Worm (Caenorhabditis elegans): ENCODE results near the gene emc-5.

emc-5 gene

DNA sequence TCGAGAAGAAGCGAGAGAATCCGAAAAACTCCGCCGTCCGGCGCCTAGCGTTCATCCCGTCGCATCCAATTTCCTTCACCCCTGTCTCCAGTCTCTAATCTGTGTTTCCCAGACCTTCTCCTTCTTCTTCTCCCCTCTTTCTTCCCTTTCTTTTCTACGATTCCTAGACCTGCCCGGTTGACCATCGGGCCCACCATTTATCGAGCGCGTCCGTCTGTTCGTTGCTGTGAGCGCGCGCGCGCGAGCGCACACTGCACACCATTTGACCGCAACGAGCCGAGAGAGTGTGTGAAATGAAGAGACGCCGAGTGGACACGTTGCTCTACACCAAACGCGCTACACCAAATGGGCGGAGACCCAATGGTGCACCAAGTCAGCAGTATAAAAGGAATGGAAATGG, 40.5 kb downstream of the emc-5 start:
- TF ChIP-seq ceh-45 (GFP tag; IDR thresholded peaks at IDR 0.05), result no peak
- no peak for TF ChIP-seq pha-2 (tag; optimal IDR thresholded peaks at IDR 0.05)
- no peak for TF ChIP-seq ceh-9 (tag; optimal IDR thresholded peaks at IDR 0.05)
- no peak for TF ChIP-seq lim-6 (tag; optimal IDR thresholded peaks at IDR 0.05)
- TF ChIP-seq che-1 (tag; optimal IDR thresholded peaks at IDR 0.05), result no peak
- peak; percentile 58 for TF ChIP-seq ceh-19 (GFP tag; optimal IDR thresholded peaks at IDR 0.05)
- TF ChIP-seq ttx-3 (tag; optimal IDR thresholded peaks at IDR 0.05), result no peak
- TF ChIP-seq elt-4 (tag; optimal IDR thresholded peaks at IDR 0.05), result no peak
- TF ChIP-seq unc-42 (tag; optimal IDR thresholded peaks at IDR 0.05), result no peak
- no peak for TF ChIP-seq C38D4.7 (GFP tag; optimal IDR thresholded peaks at IDR 0.05)
- TF ChIP-seq nhr-11 (tag; optimal IDR thresholded peaks at IDR 0.05), result no peak
- TF ChIP-seq nfya-1 (tag; optimal IDR thresholded peaks at IDR 0.05), result peak; percentile 45
- TF ChIP-seq ceh-2 (tag; optimal IDR thresholded peaks at IDR 0.05), result peak; percentile 31
- TF ChIP-seq fkh-10 (GFP tag; optimal IDR thresholded peaks at IDR 0.05), result no peak
- no peak for TF ChIP-seq gmeb-2 (tag; optimal IDR thresholded peaks at IDR 0.05)
- TF ChIP-seq hlh-15 (tag; optimal IDR thresholded peaks at IDR 0.05), result no peak
- TF ChIP-seq ref-2 (tag; optimal IDR thresholded peaks at IDR 0.05), result peak; percentile 52
- TF ChIP-seq pros-1 (tag; optimal IDR thresholded peaks at IDR 0.05), result no peak
- TF ChIP-seq odd-2 (tag; optimal IDR thresholded peaks at IDR 0.05), result no peak
- no peak for TF ChIP-seq pat-9 (tag; optimal IDR thresholded peaks at IDR 0.05)
- no peak for TF ChIP-seq ets-4 (tag; optimal IDR thresholded peaks at IDR 0.05)
- peak; percentile 16 for TF ChIP-seq ceh-14 (tag; optimal IDR thresholded peaks at IDR 0.05)
- peak; percentile 66 for TF ChIP-seq ceh-31 (tag; optimal IDR thresholded peaks at IDR 0.05)
- no peak for TF ChIP-seq unc-55 (GFP tag; optimal IDR thresholded peaks at IDR 0.05)
- TF ChIP-seq elt-2 (tag; optimal IDR thresholded peaks at IDR 0.05), result no peak
- TF ChIP-seq npax-4 (tag; optimal IDR thresholded peaks at IDR 0.05), result no peak
- no peak for TF ChIP-seq ahr-1 (tag; optimal IDR thresholded peaks at IDR 0.05)
- TF ChIP-seq K02D7.2 (tag; optimal IDR thresholded peaks at IDR 0.05), result no peak
- peak; percentile 33 for TF ChIP-seq C08G9.2 (tag; optimal IDR thresholded peaks at IDR 0.05)
- no peak for TF ChIP-seq ama-1 (optimal IDR thresholded peaks at IDR 0.05)
- TF ChIP-seq ceh-34 (tag; optimal IDR thresholded peaks at IDR 0.05), result peak; percentile 78
- no peak for TF ChIP-seq ztf-16 (tag; optimal IDR thresholded peaks at IDR 0.05)
- no peak for TF ChIP-seq F13H6.1 (tag; optimal IDR thresholded peaks at IDR 0.05)
- no peak for TF ChIP-seq pag-3 (tag; optimal IDR thresholded peaks at IDR 0.05; ENCODE audit: borderline replicate concordance)
- TF ChIP-seq zip-5 (tag; optimal IDR thresholded peaks at IDR 0.05), result no peak
- TF ChIP-seq sdc-2 (tag; optimal IDR thresholded peaks at IDR 0.05), result no peak
- TF ChIP-seq ceh-30 (tag; optimal IDR thresholded peaks at IDR 0.05), result no peak
- no peak for TF ChIP-seq Y22D7AL.16 (tag; optimal IDR thresholded peaks at IDR 0.05)
- TF ChIP-seq lin-11 (tag; optimal IDR thresholded peaks at IDR 0.05), result no peak
- TF ChIP-seq pha-4 (tag; optimal IDR thresholded peaks at IDR 0.05), result no peak
- TF ChIP-seq hlh-6 (tag; optimal IDR thresholded peaks at IDR 0.05), result no peak
- TF ChIP-seq ceh-6 (GFP tag; optimal IDR thresholded peaks at IDR 0.05), result peak; percentile 17
- TF ChIP-seq pax-1 (tag; optimal IDR thresholded peaks at IDR 0.05), result peak; percentile 28
- TF ChIP-seq fax-1 (tag; optimal IDR thresholded peaks at IDR 0.05), result no peak
- TF ChIP-seq tbx-7 (tag; optimal IDR thresholded peaks at IDR 0.05), result no peak
- no peak for TF ChIP-seq hlh-8 (tag; optimal IDR thresholded peaks at IDR 0.05)
- TF ChIP-seq hlh-30 (tag; optimal IDR thresholded peaks at IDR 0.05; ENCODE audit: insufficient read depth), result peak; percentile 80
- peak; percentile 49 for TF ChIP-seq rnt-1 (tag; optimal IDR thresholded peaks at IDR 0.05)
- TF ChIP-seq ceh-22 (tag; optimal IDR thresholded peaks at IDR 0.05), result no peak
- no peak for TF ChIP-seq nhr-232 (tag; optimal IDR thresholded peaks at IDR 0.05)
- TF ChIP-seq fkh-6 (tag; optimal IDR thresholded peaks at IDR 0.05), result no peak
- no peak for TF ChIP-seq K09A11.1 (tag; optimal IDR thresholded peaks at IDR 0.05; ENCODE audit: insufficient read depth)
- TF ChIP-seq syd-9 (tag; optimal IDR thresholded peaks at IDR 0.05), result peak; percentile 32
- TF ChIP-seq dmd-4 (tag; optimal IDR thresholded peaks at IDR 0.05; ENCODE audit: borderline replicate concordance), result peak; percentile 41
- TF ChIP-seq sox-4 (tag; optimal IDR thresholded peaks at IDR 0.05), result no peak
